Fruit fly (Drosophila melanogaster): Measurements from ENCODE around the gene Vps13B.
"Not testable (repeated sequence)": the region's sequence is repeated elsewhere in the genome, so short reads cannot be mapped to it uniquely, and the experiment has no call there.

Gene Vps13B

DNA sequence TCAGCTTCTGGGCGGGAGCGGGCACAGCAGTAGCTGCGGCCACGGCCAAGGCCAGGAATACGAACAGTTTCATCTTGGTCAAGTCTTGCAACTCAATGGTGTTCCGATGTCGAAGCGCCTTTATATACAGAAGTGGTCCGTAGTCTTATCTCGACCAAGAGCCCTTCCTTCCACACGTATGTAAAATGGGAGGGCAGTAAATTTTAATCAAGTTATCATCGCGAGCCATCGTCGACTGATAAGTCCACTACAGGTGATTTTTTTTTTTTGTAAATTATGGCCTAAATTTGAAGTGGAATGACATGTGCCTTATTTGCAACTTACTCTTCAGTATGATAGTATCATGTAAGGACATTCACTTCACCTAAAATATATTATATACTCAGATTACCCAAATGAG lies 11.3 kb upstream of the Vps13B start, which contains the start of gene Jon99Cii:
Gene Jon99Cii (minus strand): TSS at position 101 of the 400 bp plus-strand sequence.
- not testable (repeated sequence) for TF ChIP-seq Dll, CG8478, psq (optimal IDR thresholded peaks at IDR 0.05)

DNA sequence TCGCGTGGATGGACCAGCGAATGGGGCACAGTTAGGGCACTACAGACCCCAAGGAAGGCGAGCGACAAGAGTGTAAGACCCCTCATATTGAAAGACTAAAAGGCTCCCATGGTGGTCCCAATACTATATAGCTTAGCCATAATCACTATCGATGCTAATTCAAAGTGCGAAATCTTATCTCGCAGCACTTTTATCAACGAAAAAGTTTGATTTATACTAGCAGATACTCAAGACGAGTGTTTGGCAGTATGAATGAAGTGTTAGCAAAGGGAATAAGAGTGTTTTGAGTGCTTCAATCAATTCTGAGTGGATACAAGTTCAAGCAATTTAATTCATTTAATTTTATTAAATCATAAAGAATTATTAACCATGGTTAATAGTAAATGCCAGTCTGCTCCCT lies 9.7 kb upstream of the Vps13B start, which contains the start of gene Jon99Ci:
Gene Jon99Ci (minus strand): TSS at position 101 of the 400 bp plus-strand sequence.
- TF ChIP-seq usp (GFP tag; optimal IDR thresholded peaks at IDR 0.05): no peak
- no peak for TF ChIP-seq EcR (GFP tag; optimal IDR thresholded peaks at IDR 0.05)
- TF ChIP-seq psq (optimal IDR thresholded peaks at IDR 0.05): no peak
- TF ChIP-seq pan (optimal IDR thresholded peaks at IDR 0.05): no peak
- no peak for TF ChIP-seq Dll (optimal IDR thresholded peaks at IDR 0.05)
- no peak for TF ChIP-seq CG8478 (optimal IDR thresholded peaks at IDR 0.05)

DNA sequence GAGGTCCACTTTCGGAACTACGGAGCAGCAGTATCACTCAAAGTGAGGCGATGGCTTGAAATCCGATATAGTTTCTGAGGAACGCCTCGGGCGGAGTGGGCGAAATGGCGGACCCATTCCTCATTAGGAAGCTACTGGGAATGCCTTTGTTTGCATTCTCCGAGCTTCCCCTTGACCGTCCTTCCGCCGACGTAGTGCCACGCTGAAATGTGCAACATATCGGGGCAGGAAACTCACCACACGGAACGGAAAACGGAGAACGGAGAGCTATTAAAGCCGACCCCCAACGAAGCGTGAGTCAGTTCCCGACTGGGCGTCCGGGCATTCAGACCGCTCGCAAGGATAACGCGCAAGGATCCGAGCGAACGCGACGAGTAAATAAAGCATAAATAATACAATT lies 8.8 kb upstream of the Vps13B start, which contains the start of gene CG15522:
Gene CG15522 (plus strand): TSS at position 301 of the 400 bp plus-strand sequence.
- TF ChIP-seq EcR (GFP tag; optimal IDR thresholded peaks at IDR 0.05): no peak
- TF ChIP-seq Dll (optimal IDR thresholded peaks at IDR 0.05): no peak
- TF ChIP-seq CG8478 (optimal IDR thresholded peaks at IDR 0.05): no peak
- TF ChIP-seq usp (GFP tag; optimal IDR thresholded peaks at IDR 0.05): no peak
- no peak for TF ChIP-seq psq (optimal IDR thresholded peaks at IDR 0.05)
- no peak for TF ChIP-seq pan (optimal IDR thresholded peaks at IDR 0.05)

DNA sequence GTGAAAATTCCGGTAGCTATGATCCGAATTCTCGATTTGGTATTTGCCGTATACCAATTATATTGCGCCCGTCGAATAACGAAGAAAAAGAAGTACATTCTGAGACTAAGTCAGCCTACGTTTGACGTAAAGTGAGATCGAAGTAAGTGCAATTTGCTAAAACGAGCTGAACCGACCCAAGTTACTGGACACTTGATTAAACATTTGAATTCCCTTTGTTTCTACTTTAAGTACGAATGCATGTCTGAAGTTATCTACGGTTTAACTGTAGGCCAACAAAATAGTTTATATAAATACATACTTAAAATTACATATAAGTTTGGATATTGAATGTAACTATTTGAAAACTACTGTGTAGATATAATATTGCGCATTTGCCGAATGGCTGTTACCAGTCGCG lies 5.5 kb upstream of the Vps13B start, which contains the start of gene alpha-Man-Ic:
Gene alpha-Man-Ic (minus strand): TSS at position 101 of the 400 bp plus-strand sequence.
- TF ChIP-seq usp (GFP tag; optimal IDR thresholded peaks at IDR 0.05) (no peak), CG8478 (optimal IDR thresholded peaks at IDR 0.05) (no peak), EcR (GFP tag; optimal IDR thresholded peaks at IDR 0.05) (no peak), psq (optimal IDR thresholded peaks at IDR 0.05) (no peak), Dll (optimal IDR thresholded peaks at IDR 0.05) (no peak), pan (optimal IDR thresholded peaks at IDR 0.05) (no peak)

DNA sequence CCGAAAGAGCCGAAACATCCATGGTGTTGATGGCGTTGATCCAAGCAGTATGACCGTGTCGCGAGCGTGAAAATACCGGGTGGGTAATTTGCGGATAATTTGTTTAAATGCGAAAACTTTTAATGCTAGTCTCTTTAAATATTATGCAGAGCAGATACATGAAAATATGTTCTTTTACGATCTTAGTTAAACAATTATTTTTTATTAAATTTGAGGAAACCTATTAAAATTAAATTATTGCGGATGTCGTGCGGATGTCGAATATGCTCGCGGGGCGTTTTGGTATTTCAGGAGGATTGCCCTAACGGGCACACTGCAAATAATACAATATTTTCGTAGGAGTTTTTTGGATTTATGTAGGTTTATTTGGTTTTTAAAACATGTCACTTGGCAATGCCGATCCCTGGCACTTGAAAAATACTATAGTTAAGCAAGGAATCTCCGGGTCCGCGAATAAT lies 2.7 kb upstream of the Vps13B start, which contains the start of the genes Cog7, CG42557 and CG42558:
Gene Cog7 (minus strand): TSS at position 51 of the 458 bp plus-strand sequence.
Gene CG42557 (plus strand): TSS at position 281 of the 458 bp plus-strand sequence.
Gene CG42558 (plus strand): TSS at position 281 of the 458 bp plus-strand sequence.
- TF ChIP-seq CG8478 (optimal IDR thresholded peaks at IDR 0.05): no peak
- no peak for TF ChIP-seq psq (optimal IDR thresholded peaks at IDR 0.05)
- no peak for TF ChIP-seq Dll (optimal IDR thresholded peaks at IDR 0.05)
- TF ChIP-seq usp (GFP tag; optimal IDR thresholded peaks at IDR 0.05): no peak
- TF ChIP-seq EcR (GFP tag; optimal IDR thresholded peaks at IDR 0.05): no peak
- no peak for TF ChIP-seq pan (optimal IDR thresholded peaks at IDR 0.05)

DNA sequence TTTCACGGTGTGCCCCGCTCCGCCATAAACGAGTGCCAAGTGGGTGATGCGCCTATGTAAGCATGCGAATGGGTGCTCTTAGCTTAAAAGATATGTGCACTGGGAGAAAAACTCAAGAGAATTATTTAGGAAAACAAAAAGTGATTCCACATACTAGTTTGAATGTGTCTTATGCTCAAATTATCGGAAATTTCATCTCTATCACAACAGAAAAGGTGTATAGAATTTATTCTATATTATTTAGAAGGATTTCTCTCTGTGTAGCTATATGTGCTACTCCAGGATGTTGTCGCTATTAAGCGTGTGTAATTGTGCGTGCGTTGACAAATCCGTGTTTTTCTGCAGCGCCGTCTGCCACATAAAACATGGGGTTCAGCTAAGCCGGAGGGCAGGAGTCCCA lies 23.6 kb downstream of the Vps13B start:
- TF ChIP-seq CG8478 (optimal IDR thresholded peaks at IDR 0.05) (no peak), pan (optimal IDR thresholded peaks at IDR 0.05) (no peak), EcR (GFP tag; optimal IDR thresholded peaks at IDR 0.05) (no peak), usp (GFP tag; optimal IDR thresholded peaks at IDR 0.05) (no peak), Dll (optimal IDR thresholded peaks at IDR 0.05) (no peak), psq (optimal IDR thresholded peaks at IDR 0.05) (no peak)

DNA sequence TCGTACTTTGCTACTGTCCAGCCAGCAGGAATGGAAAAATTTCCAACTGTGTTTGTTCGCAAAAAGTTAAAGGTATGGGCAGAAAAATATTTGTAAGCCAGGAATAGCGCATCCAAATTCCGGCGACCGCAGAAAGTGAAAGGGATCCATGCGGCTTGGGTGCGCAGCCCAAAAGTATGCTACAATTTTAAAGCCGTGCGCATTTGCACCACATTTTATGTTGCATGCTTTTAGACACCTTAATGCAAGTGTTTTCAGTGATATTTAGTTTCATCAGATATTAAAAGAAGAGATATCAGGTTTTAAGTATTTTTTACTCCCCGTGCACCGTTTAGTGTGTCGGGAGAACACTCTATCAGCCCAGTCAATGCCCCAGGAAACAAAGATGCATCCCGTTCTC lies 27.3 kb downstream of the Vps13B start:
- no peak for TF ChIP-seq usp (GFP tag; optimal IDR thresholded peaks at IDR 0.05)
- TF ChIP-seq Dll (optimal IDR thresholded peaks at IDR 0.05): no peak
- TF ChIP-seq psq (optimal IDR thresholded peaks at IDR 0.05): no peak
- TF ChIP-seq CG8478 (optimal IDR thresholded peaks at IDR 0.05): no peak
- no peak for TF ChIP-seq pan (optimal IDR thresholded peaks at IDR 0.05)
- no peak for TF ChIP-seq EcR (GFP tag; optimal IDR thresholded peaks at IDR 0.05)

DNA sequence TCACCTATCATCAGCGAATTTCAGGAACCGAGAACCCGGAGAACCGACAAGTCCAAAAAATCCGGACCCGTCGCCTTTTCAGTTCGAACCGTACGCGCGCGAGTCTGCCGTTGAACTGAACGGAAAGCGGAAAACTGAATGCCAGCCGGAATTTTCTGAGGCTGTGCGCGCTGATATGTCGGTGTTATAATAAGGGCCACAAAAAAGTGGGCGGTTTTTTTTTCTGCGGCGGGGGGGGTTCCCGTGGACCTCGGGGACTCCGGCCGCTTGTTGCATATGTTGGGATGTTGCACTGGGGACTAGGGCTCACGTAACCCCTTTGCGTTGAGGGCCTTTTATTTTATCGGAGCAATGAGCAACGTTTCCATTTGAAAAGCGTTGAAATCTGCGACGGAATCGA lies 33.6 kb downstream of the Vps13B start, which contains the start of gene TkR99D:
Gene TkR99D (minus strand): TSS at position 101 of the 400 bp plus-strand sequence.
- TF ChIP-seq EcR (GFP tag; optimal IDR thresholded peaks at IDR 0.05) (no peak), pan (optimal IDR thresholded peaks at IDR 0.05) (no peak), psq (optimal IDR thresholded peaks at IDR 0.05) (no peak), usp (GFP tag; optimal IDR thresholded peaks at IDR 0.05) (no peak), CG8478 (optimal IDR thresholded peaks at IDR 0.05) (no peak), Dll (optimal IDR thresholded peaks at IDR 0.05) (no peak)

DNA sequence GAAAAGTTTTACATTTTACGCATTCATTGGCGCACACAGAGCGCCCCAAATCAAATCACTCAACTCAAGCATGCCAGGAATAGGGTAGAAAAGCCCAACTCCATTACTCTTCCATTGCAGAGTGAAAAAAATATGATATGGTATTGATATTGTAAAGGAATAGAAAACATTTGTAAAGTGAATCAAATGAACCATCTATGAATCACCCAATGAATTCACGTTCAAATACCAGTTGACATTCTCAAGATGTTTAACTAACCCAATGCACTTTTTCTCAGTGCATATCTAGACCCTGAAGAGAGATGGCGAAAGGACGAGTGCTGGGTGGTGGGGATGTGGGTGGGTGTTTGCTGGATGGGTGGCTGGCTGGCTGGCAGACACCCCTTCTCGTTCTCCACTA lies 42.8 kb downstream of the Vps13B start:
- no peak for TF ChIP-seq Dll (optimal IDR thresholded peaks at IDR 0.05)
- TF ChIP-seq EcR (GFP tag; optimal IDR thresholded peaks at IDR 0.05): no peak
- TF ChIP-seq pan (optimal IDR thresholded peaks at IDR 0.05): no peak
- TF ChIP-seq psq (optimal IDR thresholded peaks at IDR 0.05): no peak
- TF ChIP-seq CG8478 (optimal IDR thresholded peaks at IDR 0.05): no peak
- no peak for TF ChIP-seq usp (GFP tag; optimal IDR thresholded peaks at IDR 0.05)

DNA sequence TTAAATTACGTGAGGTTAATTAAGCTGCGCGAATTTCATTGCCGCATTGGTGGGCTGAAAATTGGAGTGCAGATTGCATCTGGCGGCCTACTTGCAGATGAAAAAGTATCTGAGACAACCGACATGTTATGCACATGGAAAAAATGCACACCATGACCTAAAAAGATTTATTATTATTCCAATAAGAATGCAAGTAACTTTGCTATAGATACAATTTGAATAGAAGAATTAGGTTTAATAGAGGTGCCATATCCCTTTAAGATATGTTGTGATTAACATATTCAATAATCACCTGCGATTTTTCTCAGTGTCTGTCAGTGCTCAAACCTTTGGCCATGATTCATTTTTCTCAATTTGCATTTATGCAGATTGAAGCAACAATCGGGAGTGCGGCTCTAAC lies 45.7 kb downstream of the Vps13B start:
- TF ChIP-seq pan (optimal IDR thresholded peaks at IDR 0.05) (no peak), EcR (GFP tag; optimal IDR thresholded peaks at IDR 0.05) (no peak), Dll (optimal IDR thresholded peaks at IDR 0.05) (no peak), CG8478 (optimal IDR thresholded peaks at IDR 0.05) (no peak), psq (optimal IDR thresholded peaks at IDR 0.05) (no peak), usp (GFP tag; optimal IDR thresholded peaks at IDR 0.05) (no peak)

DNA sequence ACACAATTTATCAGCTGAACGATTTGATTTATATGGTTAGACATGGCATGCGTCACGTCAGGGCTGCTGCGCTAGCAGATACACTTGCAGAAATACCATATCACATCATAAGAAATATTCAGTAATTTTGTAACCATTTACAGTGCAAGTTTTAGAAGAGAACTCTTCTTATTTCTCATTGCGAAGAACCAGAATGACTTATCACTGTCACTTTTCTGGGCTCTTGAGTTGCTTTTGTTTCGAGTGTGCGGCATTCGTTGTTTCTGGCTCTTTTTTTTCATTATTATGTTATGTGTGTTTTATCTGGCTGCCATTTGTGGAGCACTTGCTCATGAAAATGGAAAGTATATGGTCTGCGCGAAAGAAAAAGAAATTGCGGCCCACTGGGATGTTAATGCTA lies 46.2 kb downstream of the Vps13B start:
- TF ChIP-seq usp (GFP tag; optimal IDR thresholded peaks at IDR 0.05): no peak

DNA sequence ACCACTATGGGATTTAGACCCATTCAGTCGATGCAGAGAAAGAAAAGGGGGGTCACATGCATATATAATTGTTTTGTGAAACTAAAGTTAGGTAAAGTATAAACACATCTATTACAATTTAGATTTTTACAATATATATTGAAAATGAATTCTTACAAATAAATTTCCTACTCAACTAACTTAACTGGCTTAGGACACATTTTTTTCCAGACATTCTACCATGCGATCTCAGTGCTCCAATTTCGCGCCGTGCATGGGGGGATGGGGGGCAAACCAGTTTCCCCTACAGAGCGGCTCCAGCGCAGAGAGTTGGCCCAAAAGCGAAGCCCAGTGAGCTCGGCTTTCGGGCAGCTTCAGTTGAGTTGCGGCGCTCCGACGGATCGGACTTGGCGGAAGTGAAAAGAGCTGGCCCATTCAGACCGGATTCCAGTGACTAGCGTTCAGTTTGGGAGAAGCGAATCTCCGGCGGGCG lies 47.3 kb downstream of the Vps13B start, which contains the start of gene CG7896:
Gene CG7896 (plus strand): TSS at position 354 of the 472 bp plus-strand sequence.
- TF ChIP-seq usp (GFP tag; optimal IDR thresholded peaks at IDR 0.05): no peak
- no peak for TF ChIP-seq pan (optimal IDR thresholded peaks at IDR 0.05)
- TF ChIP-seq CG8478 (optimal IDR thresholded peaks at IDR 0.05): no peak
- no peak for TF ChIP-seq Dll (optimal IDR thresholded peaks at IDR 0.05)
- TF ChIP-seq psq (optimal IDR thresholded peaks at IDR 0.05): no peak
- no peak for TF ChIP-seq EcR (GFP tag; optimal IDR thresholded peaks at IDR 0.05)
